Worm (Caenorhabditis elegans) whole organism, L4 larva: ENCODE results near the gene ceh-54.

ENCODE experiments used
- D1046.2 ChIP-seq: fragments of 200-800 bp; sonication (Bioruptor generic); IDR thresholded peaks from 2 replicates; pipeline ENCODE4 v1.3.6; 2022; ENCODE audit warnings: missing genetic modification characterization, missing compliant biosample characterization
- F26F4.8 ChIP-seq: fragments of 200-800 bp; sonication (Bioruptor generic); conservative IDR thresholded peaks from 2 replicates; pipeline ENCODE4 v1.3.6; 2022; ENCODE audit warnings: missing genetic modification characterization, missing compliant biosample characterization
- F37D6.2 ChIP-seq: sonication (generic microtip); optimal IDR thresholded peaks from 2 replicates; lab custom pipeline; 2016; ENCODE audit warnings: mild to moderate bottlenecking, missing genetic modification characterization, missing compliant biosample characterization
- Y48G9A.11 ChIP-seq: fragments of 200-800 bp; sonication (Bioruptor generic); IDR thresholded peaks from 2 replicates; pipeline ENCODE4 v1.3.6; 2022; ENCODE audit warnings: missing genetic modification reagents, missing genetic modification characterization, missing compliant biosample characterization
- aly-2 ChIP-seq: sonication (generic microtip); optimal IDR thresholded peaks from 2 replicates; lab custom pipeline; 2018; ENCODE audit warnings: missing biosample characterization, missing genetic modification characterization
- ceh-20 ChIP-seq: fragments of 200-800 bp; sonication (Bioruptor generic); IDR thresholded peaks from 2 replicates; pipeline ENCODE4 v1.3.6; 2022; ENCODE audit warnings: missing genetic modification reagents, missing genetic modification characterization, missing compliant biosample characterization
- duxl-1 ChIP-seq: sonication (generic microtip); optimal IDR thresholded peaks from 2 replicates; lab custom pipeline; 2016; ENCODE audit warnings: mild to moderate bottlenecking, missing genetic modification characterization, moderate library complexity, missing compliant biosample characterization; ENCODE audit not compliant: poor library complexity
- dve-1 ChIP-seq: sonication (generic microtip); optimal IDR thresholded peaks from 2 replicates; lab custom pipeline; 2017; ENCODE audit warnings: antibody characterized with exemption, mild to moderate bottlenecking, missing genetic modification characterization, missing compliant biosample characterization; ENCODE audit not compliant: insufficient read depth
- fos-1 ChIP-seq: fragments of 150-350 bp; optimal IDR thresholded peaks from 2 replicates; lab custom pipeline; 2014; ENCODE audit warnings: missing biosample characterization, missing genetic modification characterization
- gei-8 ChIP-seq: fragments of 200-800 bp; sonication (Bioruptor generic); optimal IDR thresholded peaks from 2 replicates; lab custom pipeline; 2018; ENCODE audit warnings: mild to moderate bottlenecking, missing genetic modification characterization, missing compliant biosample characterization
- hif-1 ChIP-seq, 2 experiments: sonication (generic microtip); optimal IDR thresholded peaks; 2 replicates each; lab custom pipeline; 2016 to 2017; ENCODE audit warnings: missing compliant biosample characterization in 2 of 2, missing genetic modification characterization in 2 of 2, missing genetic modification reagents in 2 of 2, missing genotype in 2 of 2, mild to moderate bottlenecking in 1 of 2
- hlh-11 ChIP-seq: fragments of 200-800 bp; sonication (Bioruptor generic); optimal IDR thresholded peaks from 2 replicates; lab custom pipeline; 2018; ENCODE audit warnings: mild to moderate bottlenecking, missing genetic modification characterization, missing compliant biosample characterization
- hlh-30 ChIP-seq: sonication (generic microtip); optimal IDR thresholded peaks from 2 replicates; lab custom pipeline; 2017; ENCODE audit warnings: antibody characterized with exemption, mild to moderate bottlenecking, missing genetic modification characterization, missing compliant biosample characterization; ENCODE audit not compliant: insufficient read depth
- lim-7 ChIP-seq: fragments of 200-800 bp; sonication (Bioruptor generic); IDR thresholded peaks from 2 replicates; pipeline ENCODE4 v1.3.6; 2022; ENCODE audit warnings: missing genetic modification characterization, missing compliant biosample characterization
- lin-13 ChIP-seq: fragments of 150-350 bp; optimal IDR thresholded peaks from 2 replicates; lab custom pipeline; 2014; ENCODE audit warnings: missing biosample characterization, missing genetic modification reagents, missing genetic modification characterization
- lin-15B ChIP-seq: fragments of 150-350 bp; sonication (generic microtip); optimal IDR thresholded peaks from 3 replicates; lab custom pipeline; 2014; ENCODE audit warnings: missing biosample characterization, missing genetic modification characterization
- lin-39 ChIP-seq: fragments of 150-350 bp; optimal IDR thresholded peaks from 2 replicates; lab custom pipeline; 2014; ENCODE audit warnings: missing biosample characterization, missing genetic modification reagents, missing genetic modification characterization
- lir-3 ChIP-seq: sonication (generic microtip); optimal IDR thresholded peaks from 2 replicates; lab custom pipeline; 2016; ENCODE audit warnings: mild to moderate bottlenecking, missing genetic modification characterization, missing compliant biosample characterization
- mdl-1 ChIP-seq, 2 experiments: fragments of 150-350 bp in 1 of 2; sonication (generic microtip) in 1 of 2; optimal IDR thresholded peaks; 2 replicates each; lab custom pipeline; 2014 to 2017; ENCODE audit warnings: missing biosample characterization in 2 of 2, missing genetic modification characterization in 2 of 2
- mdt-29 ChIP-seq: fragments of 200-800 bp; sonication (Bioruptor generic); IDR thresholded peaks from 2 replicates; pipeline ENCODE4 v1.3.6; 2022; ENCODE audit warnings: missing genetic modification reagents, missing genetic modification characterization, missing compliant biosample characterization
- mep-1 ChIP-seq: fragments of 150-350 bp; sonication (generic microtip); optimal IDR thresholded peaks from 3 replicates; lab custom pipeline; 2014; ENCODE audit warnings: missing biosample characterization, missing genetic modification characterization
- mes-2 ChIP-seq: sonication (generic microtip); optimal IDR thresholded peaks from 2 replicates; lab custom pipeline; 2016; ENCODE audit warnings: missing genotype, mild to moderate bottlenecking, missing genetic modification characterization, missing compliant biosample characterization; ENCODE audit not compliant: poor library complexity, severe bottlenecking
- mxl-3 ChIP-seq: fragments of 200-800 bp; sonication (Bioruptor generic); optimal IDR thresholded peaks from 2 replicates; lab custom pipeline; 2018; ENCODE audit warnings: mild to moderate bottlenecking, missing genetic modification characterization, missing compliant biosample characterization
- nhr-10 ChIP-seq: fragments of 150-350 bp; optimal IDR thresholded peaks from 2 replicates; lab custom pipeline; 2014; ENCODE audit warnings: missing biosample characterization, missing genetic modification characterization
- nhr-102 ChIP-seq: sonication (generic microtip); optimal IDR thresholded peaks from 2 replicates; lab custom pipeline; 2016; ENCODE audit warnings: mild to moderate bottlenecking, missing genetic modification characterization, moderate library complexity, missing compliant biosample characterization
- nhr-11 ChIP-seq: fragments of 150-350 bp; optimal IDR thresholded peaks from 2 replicates; lab custom pipeline; 2014; ENCODE audit warnings: missing biosample characterization, missing genetic modification characterization
- nhr-237 ChIP-seq: sonication (generic microtip); optimal IDR thresholded peaks from 2 replicates; lab custom pipeline; 2017; ENCODE audit warnings: missing biosample characterization, missing genetic modification characterization
- nhr-28 ChIP-seq: fragments of 150-350 bp; optimal IDR thresholded peaks from 2 replicates; lab custom pipeline; 2014; ENCODE audit warnings: missing biosample characterization, missing genetic modification characterization
- nhr-41 ChIP-seq: fragments of 200-800 bp; sonication (Bioruptor generic); IDR thresholded peaks from 2 replicates; pipeline ENCODE4 v1.3.6; 2022; ENCODE audit warnings: missing genetic modification reagents, missing genetic modification characterization, missing compliant biosample characterization
- nhr-42 ChIP-seq: fragments of 200-800 bp; sonication (Bioruptor generic); IDR thresholded peaks from 2 replicates; pipeline ENCODE4 v1.3.6; 2022; ENCODE audit warnings: missing genetic modification characterization, missing compliant biosample characterization
- nhr-6 ChIP-seq: fragments of 150-350 bp; optimal IDR thresholded peaks from 2 replicates; lab custom pipeline; 2014; ENCODE audit warnings: missing biosample characterization, missing genetic modification characterization
- pha-4 ChIP-seq, 2 experiments: fragments of 150-350 bp in 1 of 2; fragments of 200-800 bp in 1 of 2; sonication (Bioruptor generic) in 1 of 2; IDR thresholded peaks in 1 of 2; optimal IDR thresholded peaks in 1 of 2; 2 replicates each; pipeline versions ENCODE4 v1.3.6 to Lab custom; 2014 to 2022; ENCODE audit warnings: missing genetic modification characterization in 2 of 2, missing genetic modification reagents in 2 of 2, missing biosample characterization in 1 of 2, missing compliant biosample characterization in 1 of 2
- php-3 ChIP-seq: fragments of 200-800 bp; sonication (Bioruptor generic); IDR thresholded peaks from 2 replicates; pipeline ENCODE4 v1.3.6; 2022; ENCODE audit warnings: missing genetic modification reagents, missing genetic modification characterization, missing compliant biosample characterization
- pqm-1 ChIP-seq: sonication (generic microtip); optimal IDR thresholded peaks from 2 replicates; lab custom pipeline; 2017; ENCODE audit warnings: missing biosample characterization, missing genetic modification characterization
- skn-1 ChIP-seq: fragments of 150-350 bp; optimal IDR thresholded peaks from 2 replicates; lab custom pipeline; 2014; ENCODE audit warnings: missing biosample characterization, missing genetic modification characterization
- snpc-1.2 ChIP-seq: fragments of 200-800 bp; sonication (Bioruptor generic); IDR thresholded peaks from 2 replicates; pipeline ENCODE4 v1.3.6; 2022; ENCODE audit warnings: missing genetic modification reagents, missing genetic modification characterization, missing compliant biosample characterization
- tag-97 ChIP-seq: fragments of 200-800 bp; sonication (Bioruptor generic); IDR thresholded peaks from 2 replicates; pipeline ENCODE4 v1.3.6; 2022; ENCODE audit warnings: missing genetic modification characterization, missing compliant biosample characterization
- unc-130 ChIP-seq: sonication (generic microtip); optimal IDR thresholded peaks from 2 replicates; lab custom pipeline; 2016; ENCODE audit warnings: missing genetic modification reagents, missing genetic modification characterization, missing compliant biosample characterization
- unc-62 ChIP-seq, 3 experiments: fragments of 150-350 bp in 1 of 3; sonication (generic microtip); optimal IDR thresholded peaks in 2 of 3; peaks in 1 of 3; 1 replicate in 1 of 3; 2 replicates in 2 of 3; lab custom pipeline; 2014 to 2017; ENCODE audit warnings: missing biosample characterization in 3 of 3, missing genetic modification characterization in 3 of 3, missing genetic modification reagents in 3 of 3, missing genotype in 1 of 3
- zfp-3 ChIP-seq: fragments of 200-800 bp; sonication (Bioruptor generic); conservative IDR thresholded peaks from 2 replicates; pipeline ENCODE4 v1.3.6; 2022; ENCODE audit warnings: missing genetic modification reagents, missing genetic modification characterization, missing compliant biosample characterization

Gene ceh-54

ce11 chrX:6232998-6233626, 39.1 kb upstream of the ceh-54 start, which contains the start of gene C14F11.4 (continued):
- no peak for TF ChIP-seq pqm-1 (tag; lab: Kevin White, UChicago)
- peak; percentile 27 for TF ChIP-seq dve-1 (tag; lab: Kevin White, UChicago)
- TF ChIP-seq zfp-3: no peak
- TF ChIP-seq php-3: no peak
- TF ChIP-seq mes-2: no peak
- no peak for TF ChIP-seq snpc-1.2
- TF ChIP-seq nhr-41: no peak

- TF ChIP-seq mep-1 (tag; lab: Kevin White, UChicago) (no peak), unc-62 (GFP tag; optimal IDR thresholded peaks at IDR 0.05 in 1 of 2; lab: Kevin White, UChicago) (peak in 1 of 2 experiments; percentile 73), unc-62 (tag; optimal IDR thresholded peaks at IDR 0.05; lab: Kevin White, UChicago) (no peak), gei-8 (GFP tag; lab: Kevin White, UChicago) (no peak), mdl-1 (tag; optimal IDR thresholded peaks at IDR 0.05; lab: Kevin White, UChicago) (no peak), fos-1 (tag; lab: Kevin White, UChicago) (no peak), F37D6.2 (tag; lab: Kevin White, UChicago) (no peak), D1046.2 (GFP tag; lab: Robert Waterston, UW) (no peak), lir-3 (tag; lab: Kevin White, UChicago) (no peak)
Observed at ce11 chrX:6230669-6231068, 36.6 kb upstream of the ceh-54 start, which contains the start of gene lite-1. lite-1 (minus strand) TSS chrX:6230769.

- peak; percentile 21 for TF ChIP-seq hlh-11 (tag; lab: Kevin White, UChicago)
- no peak for TF ChIP-seq lim-7 (GFP tag; lab: Robert Waterston, UW)
- no peak for TF ChIP-seq nhr-102
- no peak for TF ChIP-seq skn-1 (tag; lab: Kevin White, UChicago)
- TF ChIP-seq unc-130 (GFP tag; lab: Kevin White, UChicago): no peak
- no peak for TF ChIP-seq nhr-6 (tag; lab: Kevin White, UChicago)
- TF ChIP-seq nhr-237 (tag; lab: Kevin White, UChicago): no peak
- TF ChIP-seq duxl-1 (tag; lab: Kevin White, UChicago): no peak
- no peak for TF ChIP-seq nhr-42 (GFP tag; lab: Robert Waterston, UW)
- no peak for TF ChIP-seq aly-2 (tag; lab: Kevin White, UChicago)
- no peak for TF ChIP-seq Y48G9A.11 (GFP tag; lab: Robert Waterston, UW)
- TF ChIP-seq fos-1 (tag; lab: Kevin White, UChicago): no peak
- no peak for TF ChIP-seq snpc-1.2
- TF ChIP-seq ceh-20 (GFP tag; lab: Robert Waterston, UW): 0 out of 2 replicates have a peak, but pooled peaks have one; percentile 30
- TF ChIP-seq php-3: no peak
- TF ChIP-seq nhr-28 (tag; lab: Kevin White, UChicago): no peak
- no peak for TF ChIP-seq mxl-3 (GFP tag; lab: Kevin White, UChicago)
- TF ChIP-seq lin-15B (tag; lab: Kevin White, UChicago): no peak
- TF ChIP-seq, all 104 proteins: peak for 2
Observed at ce11 chrX:6224841-6225240, 30.8 kb upstream of the ceh-54 start.

- TF ChIP-seq nhr-11 (no peak), nhr-42 (GFP tag; lab: Robert Waterston, UW) (no peak), pha-4 (GFP tag; IDR thresholded peaks at IDR 0.05; lab: Robert Waterston, UW) (no peak), pha-4 (tag; optimal IDR thresholded peaks at IDR 0.05; lab: Kevin White, UChicago) (no peak), aly-2 (tag; lab: Kevin White, UChicago) (no peak), hlh-30 (tag; lab: Kevin White, UChicago) (no peak), F26F4.8 (GFP tag; lab: Robert Waterston, UW) (no peak), duxl-1 (tag; lab: Kevin White, UChicago) (no peak), lin-39 (tag; lab: Kevin White, UChicago) (no peak), nhr-10 (tag; lab: Kevin White, UChicago) (no peak), hif-1 (tag; optimal IDR thresholded peaks at IDR 0.05; lab: Kevin White, UChicago) (no peak), mdt-29 (GFP tag; lab: Robert Waterston, UW) (no peak), lin-13 (GFP tag; lab: Kevin White, UChicago) (no peak), tag-97 (GFP tag; lab: Robert Waterston, UW) (no peak)
Observed at ce11 chrX:6221097-6221496, 27.1 kb upstream of the ceh-54 start.
